Fruit fly (Drosophila melanogaster) whole organism, embryonic: ENCODE results near the gene Sp1.

ENCODE experiments used
- Awh ChIP-seq: fragments of 200-800 bp; sonication (Bioruptor generic); IDR thresholded peaks from 2 replicates; pipeline ENCODE4, ENCODE4 v1.3.6; 2022; ENCODE audit warnings: missing biosample characterization, missing genetic modification characterization
- Bdp1 ChIP-seq: fragments of 200-800 bp; sonication (Bioruptor generic); optimal IDR thresholded peaks from 3 replicates; lab custom pipeline; 2016; ENCODE audit warnings: missing biosample characterization, missing genetic modification characterization
- BtbVII ChIP-seq: fragments of 200-800 bp; sonication (Bioruptor generic); optimal IDR thresholded peaks from 3 replicates; lab custom pipeline; 2017; ENCODE audit warnings: missing biosample characterization, mild to moderate bottlenecking, missing genetic modification characterization
- CG11247 ChIP-seq: fragments of 200-800 bp; sonication (Bioruptor generic); IDR thresholded peaks from 2 replicates; pipeline ENCODE4 v1.3.6; 2022; ENCODE audit warnings: missing biosample characterization, missing genetic modification characterization
- CG11398 ChIP-seq: fragments of 200-800 bp; sonication (Bioruptor generic); optimal IDR thresholded peaks from 2 replicates; lab custom pipeline; 2016; ENCODE audit warnings: missing biosample characterization, missing genetic modification characterization
- CG1233 ChIP-seq: fragments of 200-800 bp; sonication (Bioruptor generic); optimal IDR thresholded peaks from 4 replicates; lab custom pipeline; 2018; ENCODE audit warnings: missing biosample characterization, mild to moderate bottlenecking, missing genetic modification characterization
- CG13287 ChIP-seq: fragments of 200-800 bp; sonication (Bioruptor generic); IDR thresholded peaks from 2 replicates; pipeline ENCODE4 v1.3.6; 2022; ENCODE audit warnings: missing biosample characterization, missing genetic modification characterization; ENCODE audit not compliant: partially characterized antibody
- CG13775 ChIP-seq: fragments of 200-800 bp; sonication (Bioruptor generic); optimal IDR thresholded peaks from 3 replicates; lab custom pipeline; 2017; ENCODE audit warnings: missing biosample characterization, mild to moderate bottlenecking, missing genetic modification characterization
- CG14014 ChIP-seq: fragments of 200-800 bp; sonication (Bioruptor generic); IDR thresholded peaks from 2 replicates; pipeline ENCODE4 v1.3.6; 2022; ENCODE audit warnings: missing biosample characterization, missing genetic modification characterization
- CG15073 ChIP-seq: fragments of 200-800 bp; sonication (Bioruptor generic); optimal IDR thresholded peaks from 2 replicates; lab custom pipeline; 2016; ENCODE audit warnings: missing biosample characterization, missing genetic modification characterization
- CG15601 ChIP-seq: fragments of 200-800 bp; sonication (Bioruptor generic); optimal IDR thresholded peaks from 3 replicates; lab custom pipeline; 2019; ENCODE audit warnings: missing biosample characterization, mild to moderate bottlenecking, missing genetic modification characterization, moderate library complexity
- CG17385 ChIP-seq: fragments of 200-800 bp; sonication (Bioruptor generic); optimal IDR thresholded peaks from 3 replicates; lab custom pipeline; 2018; ENCODE audit warnings: missing biosample characterization, mild to moderate bottlenecking, missing genetic modification characterization
- CG17912 ChIP-seq: fragments of 200-800 bp; sonication (Bioruptor generic); optimal IDR thresholded peaks from 2 replicates; lab custom pipeline; 2018; ENCODE audit warnings: missing biosample characterization, mild to moderate bottlenecking, missing genetic modification characterization
- CG2120 ChIP-seq: fragments of 200-800 bp; sonication (Bioruptor generic); optimal IDR thresholded peaks from 3 replicates; lab custom pipeline; 2016; ENCODE audit warnings: missing biosample characterization, missing genetic modification characterization
- CG2889 ChIP-seq: fragments of 200-800 bp; sonication (Bioruptor generic); IDR thresholded peaks from 3 replicates; pipeline ENCODE4 v1.3.6; 2022; ENCODE audit warnings: missing biosample characterization, missing genetic modification characterization
- CG3838 ChIP-seq: fragments of 200-800 bp; sonication (Bioruptor generic); optimal IDR thresholded peaks from 3 replicates; lab custom pipeline; 2016; ENCODE audit warnings: missing biosample characterization, missing genetic modification characterization
- CG4282 ChIP-seq: fragments of 200-800 bp; sonication (Bioruptor generic); optimal IDR thresholded peaks from 2 replicates; lab custom pipeline; 2016; ENCODE audit warnings: missing biosample characterization, missing genetic modification characterization
- CG7987 ChIP-seq: fragments of 200-800 bp; sonication (Bioruptor generic); optimal IDR thresholded peaks from 2 replicates; lab custom pipeline; 2018; ENCODE audit warnings: missing biosample characterization, mild to moderate bottlenecking, missing genetic modification characterization, moderate library complexity
- CG8089 ChIP-seq: fragments of 200-800 bp; sonication (Bioruptor generic); optimal IDR thresholded peaks from 3 replicates; lab custom pipeline; 2016; ENCODE audit warnings: missing biosample characterization, missing genetic modification characterization
- CG9932 ChIP-seq: fragments of 200-800 bp; sonication (Bioruptor generic); IDR thresholded peaks from 2 replicates; pipeline ENCODE4 v1.3.6; 2022; ENCODE audit warnings: missing biosample characterization, missing genetic modification characterization
- D19A ChIP-seq: fragments of 200-800 bp; optimal IDR thresholded peaks from 3 replicates; lab custom pipeline; 2019; ENCODE audit warnings: missing biosample characterization, mild to moderate bottlenecking, missing genetic modification characterization, moderate library complexity
- Eip74EF ChIP-seq, 2 experiments: fragments of 200-800 bp in 1 of 2; fragments of >200 bp in 1 of 2; sonication (Bioruptor generic) in 1 of 2; optimal IDR thresholded peaks; 2 replicates each; lab custom pipeline; 2017 to 2019; ENCODE audit warnings: missing biosample characterization in 2 of 2, missing genetic modification characterization in 2 of 2, mild to moderate bottlenecking in 1 of 2, moderate library complexity in 1 of 2
- GATAe ChIP-seq: fragments of 200-800 bp; sonication (Bioruptor generic); conservative IDR thresholded peaks from 2 replicates; pipeline ENCODE4 v1.3.6; 2022; ENCODE audit warnings: missing biosample characterization, missing genetic modification characterization
- HLH4C ChIP-seq: fragments of 200-800 bp; sonication (Bioruptor generic); IDR thresholded peaks from 3 replicates; pipeline ENCODE4 v1.3.6; 2022; ENCODE audit warnings: missing biosample characterization, missing genetic modification characterization; ENCODE audit not compliant: partially characterized antibody
- HmgD ChIP-seq: fragments of 200-800 bp; sonication (Bioruptor generic); optimal IDR thresholded peaks from 3 replicates; lab custom pipeline; 2016; ENCODE audit warnings: missing biosample characterization, missing genetic modification characterization
- MESR4 ChIP-seq: fragments of 200-800 bp; sonication (Bioruptor generic); optimal IDR thresholded peaks from 2 replicates; lab custom pipeline; 2018; ENCODE audit warnings: missing biosample characterization, mild to moderate bottlenecking, missing genetic modification characterization, moderate library complexity
- NK7.1 ChIP-seq: fragments of 200-800 bp; sonication (Bioruptor generic); optimal IDR thresholded peaks from 3 replicates; lab custom pipeline; 2016; ENCODE audit warnings: missing biosample characterization, missing genetic modification characterization
- Nf-YA ChIP-seq: fragments of 200-800 bp; sonication (Bioruptor generic); IDR thresholded peaks from 2 replicates; pipeline ENCODE4 v1.3.6; 2022; ENCODE audit warnings: missing biosample characterization, missing genetic modification characterization
- Spps ChIP-seq: fragments of 200-800 bp; sonication (Bioruptor generic); optimal IDR thresholded peaks from 2 replicates; lab custom pipeline; 2018; ENCODE audit warnings: missing biosample characterization, mild to moderate bottlenecking, missing genetic modification characterization
- Ssrp ChIP-seq: fragments of 200-800 bp; sonication (Bioruptor generic); optimal IDR thresholded peaks from 2 replicates; lab custom pipeline; 2018; ENCODE audit warnings: missing biosample characterization, mild to moderate bottlenecking, missing genetic modification characterization, moderate library complexity
- Tbp ChIP-seq: fragments of >200 bp; optimal IDR thresholded peaks from 2 replicates; lab custom pipeline; 2018; ENCODE audit warnings: missing biosample characterization, missing genetic modification characterization
- ato ChIP-seq: fragments of 200-800 bp; sonication (Bioruptor generic); IDR thresholded peaks from 2 replicates; pipeline ENCODE4 v1.3.6; 2022; ENCODE audit warnings: missing biosample characterization, missing genetic modification characterization; ENCODE audit not compliant: partially characterized antibody
- bab2 ChIP-seq: fragments of 200-800 bp; sonication (Bioruptor generic); optimal IDR thresholded peaks from 2 replicates; lab custom pipeline; 2016; ENCODE audit warnings: missing biosample characterization, missing genetic modification characterization
- cas ChIP-seq: fragments of 200-800 bp; sonication (Bioruptor generic); IDR thresholded peaks from 2 replicates; pipeline ENCODE4 v1.3.6; 2022; ENCODE audit warnings: missing biosample characterization, missing genetic modification characterization
- cato ChIP-seq: fragments of 200-800 bp; sonication (Bioruptor generic); optimal IDR thresholded peaks from 2 replicates; lab custom pipeline; 2016; ENCODE audit warnings: missing biosample characterization, missing genetic modification characterization, borderline replicate concordance
- cg ChIP-seq: fragments of 200-800 bp; sonication (Bioruptor generic); optimal IDR thresholded peaks from 3 replicates; lab custom pipeline; 2019; ENCODE audit warnings: missing biosample characterization, mild to moderate bottlenecking, missing genetic modification characterization, moderate library complexity
- corto ChIP-seq: fragments of 200-800 bp; sonication (Bioruptor generic); optimal IDR thresholded peaks from 2 replicates; lab custom pipeline; 2016; ENCODE audit warnings: missing biosample characterization, mild to moderate bottlenecking, missing genetic modification characterization, moderate library complexity
- dan ChIP-seq: fragments of 200-800 bp; sonication (Bioruptor generic); IDR thresholded peaks from 2 replicates; pipeline ENCODE4 v1.3.6; 2022; ENCODE audit warnings: missing biosample characterization, missing genetic modification characterization
- disco-r ChIP-seq: fragments of 200-800 bp; sonication (Bioruptor generic); optimal IDR thresholded peaks from 2 replicates; lab custom pipeline; 2016; ENCODE audit warnings: missing biosample characterization, missing genetic modification characterization
- dmrt99B ChIP-seq: fragments of 200-800 bp; sonication (Bioruptor generic); optimal IDR thresholded peaks from 2 replicates; lab custom pipeline; 2018; ENCODE audit warnings: missing biosample characterization, mild to moderate bottlenecking, missing genetic modification characterization, moderate library complexity
- fru ChIP-seq: fragments of >200 bp; optimal IDR thresholded peaks from 2 replicates; lab custom pipeline; 2017
- gfzf ChIP-seq: fragments of 200-800 bp; sonication (Bioruptor generic); optimal IDR thresholded peaks from 2 replicates; lab custom pipeline; 2016; ENCODE audit warnings: missing biosample characterization, mild to moderate bottlenecking, missing genetic modification characterization, moderate library complexity
- hb ChIP-seq: fragments of 200-800 bp; sonication (Bioruptor generic); IDR thresholded peaks from 3 replicates; pipeline ENCODE4 v1.3.6; 2022; ENCODE audit warnings: missing biosample characterization, missing genetic modification characterization; ENCODE audit not compliant: partially characterized antibody
- hth ChIP-seq: fragments of >200 bp; optimal IDR thresholded peaks from 2 replicates; lab custom pipeline; 2017; ENCODE audit warnings: inconsistent platforms
- jigr1 ChIP-seq: fragments of 200-800 bp; sonication (Bioruptor generic); IDR thresholded peaks from 3 replicates; pipeline ENCODE4 v1.3.6; 2022; ENCODE audit warnings: missing biosample characterization, missing genetic modification characterization
- oc ChIP-seq: fragments of 200-800 bp; sonication (Bioruptor generic); optimal IDR thresholded peaks from 2 replicates; lab custom pipeline; 2018; ENCODE audit warnings: missing biosample characterization, mild to moderate bottlenecking, missing genetic modification characterization, moderate library complexity
- onecut ChIP-seq: fragments of 200-800 bp; sonication (Bioruptor generic); IDR thresholded peaks from 2 replicates; pipeline ENCODE4 v1.3.6; 2022; ENCODE audit warnings: missing biosample characterization, missing genetic modification characterization
- toy ChIP-seq: fragments of 200-800 bp; sonication (Bioruptor generic); IDR thresholded peaks from 2 replicates; pipeline ENCODE4 v1.3.6; 2022; ENCODE audit warnings: missing biosample characterization, missing genetic modification characterization
- vnd ChIP-seq: fragments of 200-800 bp; sonication (Bioruptor generic); IDR thresholded peaks from 3 replicates; pipeline ENCODE4 v1.3.6; 2022; ENCODE audit warnings: missing biosample characterization, missing genetic modification characterization; ENCODE audit not compliant: partially characterized antibody

Gene Sp1

dm6 chrX:9685568-9686413 is 43.7 kb upstream of the Sp1 start (continued):
- TF ChIP-seq corto, result no peak
- peak; percentile 0 for TF ChIP-seq NK7.1 (GFP tag; lab: Kevin White, UChicago)
- TF ChIP-seq hb (GFP tag; lab: Robert Waterston, UW), result no peak
- no peak for TF ChIP-seq CG4282
- no peak for TF ChIP-seq jigr1 (GFP tag; lab: Robert Waterston, UW)
- no peak for TF ChIP-seq Eip74EF (GFP tag; optimal IDR thresholded peaks at IDR 0.05; lab: Kevin White, UChicago)
- peak; percentile 33 for TF ChIP-seq Bdp1 (GFP tag; lab: Kevin White, UChicago)
- TF ChIP-seq dan (GFP tag; lab: Robert Waterston, UW), result no peak
- peak; percentile 66 for TF ChIP-seq gfzf
- no peak for TF ChIP-seq cas (GFP tag; lab: Robert Waterston, UW)
- TF ChIP-seq vnd (GFP tag; lab: Robert Waterston, UW), result peak; percentile 56; the same call in 2 of the 3 replicates
- peak; percentile 54 for TF ChIP-seq CG17385 (GFP tag; lab: Kevin White, UChicago)
- peak; percentile 22 for TF ChIP-seq Tbp (GFP tag; lab: Kevin White, UChicago)
- peak; percentile 8 for TF ChIP-seq MESR4
- no peak for TF ChIP-seq CG15073 (GFP tag; lab: Kevin White, UChicago)
- TF ChIP-seq Spps (tag; lab: Kevin White, UChicago), result no peak
- no peak for TF ChIP-seq oc (tag; lab: Kevin White, UChicago)
- TF ChIP-seq Awh (GFP tag; lab: Robert Waterston, UW), result no peak
- peak; percentile 54 for TF ChIP-seq CG13775
- peak; percentile 87 for TF ChIP-seq disco-r (GFP tag; lab: Kevin White, UChicago)
- TF ChIP-seq D19A (tag; lab: Kevin White, UChicago), result no peak
- peak; percentile 10 for TF ChIP-seq HmgD (GFP tag; lab: Kevin White, UChicago)
- no peak for TF ChIP-seq hth (lab: Kevin White, UChicago)
- TF ChIP-seq BtbVII, result peak; percentile 36
- peak; percentile 64 for TF ChIP-seq CG9932
- no peak for TF ChIP-seq CG17912 (GFP tag; lab: Kevin White, UChicago)
- peak; percentile 46 for TF ChIP-seq fru (lab: Kevin White, UChicago)
- peak; percentile 35 for TF ChIP-seq bab2 (GFP tag; lab: Kevin White, UChicago)
- TF ChIP-seq CG11398 (GFP tag; lab: Kevin White, UChicago), result no peak
- peak; percentile 9 for TF ChIP-seq CG1233 (GFP tag; lab: Kevin White, UChicago)
- peak; percentile 31; the same call in 1 of the 2 replicates for TF ChIP-seq GATAe
- TF ChIP-seq CG8089 (GFP tag; lab: Kevin White, UChicago), result peak; percentile 5
- peak; percentile 80 for TF ChIP-seq CG2120 (GFP tag; lab: Kevin White, UChicago)
- no peak for TF ChIP-seq CG7987 (GFP tag; lab: Kevin White, UChicago)
- peak; percentile 24 for TF ChIP-seq CG15601 (tag; lab: Kevin White, UChicago)
- no peak for TF ChIP-seq Nf-YA (GFP tag; lab: Robert Waterston, UW)
- TF ChIP-seq HLH4C, result no peak; the same call in 1 of the 3 replicates
- no peak for TF ChIP-seq ato (GFP tag; lab: Robert Waterston, UW)
- TF ChIP-seq cg (GFP tag; lab: Kevin White, UChicago), result peak; percentile 36
- TF ChIP-seq CG13287 (GFP tag; lab: Robert Waterston, UW), result peak; percentile 21
- TF ChIP-seq CG14014 (GFP tag; lab: Robert Waterston, UW), result no peak
- no peak for TF ChIP-seq CG3838
- TF ChIP-seq dmrt99B, result peak; percentile 63
- TF ChIP-seq toy, result no peak
- TF ChIP-seq CG2889 (GFP tag; lab: Robert Waterston, UW), result no peak
- TF ChIP-seq Ssrp, result peak; percentile 61
- TF ChIP-seq CG11247 (GFP tag; lab: Robert Waterston, UW), result 0 out of 2 replicates have a peak, but pooled peaks have one; percentile 44
- TF ChIP-seq cato (GFP tag; lab: Kevin White, UChicago), result peak; percentile 49
- peak; percentile 9; the same call in 1 of the 2 replicates for TF ChIP-seq onecut (GFP tag; lab: Robert Waterston, UW)
